Worm (Caenorhabditis elegans) whole organism, L4 larva: ENCODE data around the gene clec-135.

Experiments used
- F44E2.7 ChIP-seq: fragments of 200-800 bp; sonication (Bioruptor generic); IDR thresholded peaks from 2 replicates; pipeline ENCODE4 v2.1.2; 2022; ENCODE audit warnings: missing genetic modification characterization, missing compliant biosample characterization
- T20F7.1 ChIP-seq: fragments of 200-800 bp; sonication (Bioruptor generic); optimal IDR thresholded peaks from 2 replicates; lab custom pipeline; 2018; ENCODE audit warnings: mild to moderate bottlenecking, missing genetic modification characterization, missing compliant biosample characterization
- Y105C5A.15 ChIP-seq: fragments of 200-800 bp; sonication (Bioruptor generic); IDR thresholded peaks from 2 replicates; pipeline ENCODE4 v1.3.6; 2022; ENCODE audit warnings: missing genetic modification characterization, missing compliant biosample characterization
- Y48G9A.11 ChIP-seq: fragments of 200-800 bp; sonication (Bioruptor generic); IDR thresholded peaks from 2 replicates; pipeline ENCODE4 v1.3.6; 2022; ENCODE audit warnings: missing genetic modification reagents, missing genetic modification characterization, missing compliant biosample characterization
- Y75B8A.6 ChIP-seq: fragments of 200-800 bp; sonication (Bioruptor generic); IDR thresholded peaks from 2 replicates; pipeline ENCODE4 v1.3.6; 2022; ENCODE audit warnings: missing genetic modification reagents, missing genetic modification characterization, missing compliant biosample characterization
- ZK337.2 ChIP-seq: fragments of 200-800 bp; sonication (Bioruptor generic); IDR thresholded peaks from 2 replicates; pipeline ENCODE4 v1.3.6; 2022; ENCODE audit warnings: missing genetic modification reagents, missing genetic modification characterization, missing compliant biosample characterization
- aha-1 ChIP-seq: fragments of 150-350 bp; peaks from one replicate; lab custom pipeline; 2014; ENCODE audit warnings: missing biosample characterization, missing genetic modification characterization
- attf-4 ChIP-seq: sonication (generic microtip); optimal IDR thresholded peaks from 3 replicates; lab custom pipeline; 2017; ENCODE audit warnings: missing biosample characterization, missing genetic modification characterization
- ceh-20 ChIP-seq: fragments of 200-800 bp; sonication (Bioruptor generic); IDR thresholded peaks from 2 replicates; pipeline ENCODE4 v1.3.6; 2022; ENCODE audit warnings: missing genetic modification reagents, missing genetic modification characterization, missing compliant biosample characterization
- ceh-44 ChIP-seq: fragments of 200-800 bp; sonication (Bioruptor generic); IDR thresholded peaks from 2 replicates; pipeline ENCODE4 v1.3.6; 2022; ENCODE audit warnings: missing genetic modification reagents, missing genetic modification characterization, missing compliant biosample characterization
- ceh-82 ChIP-seq: sonication (generic microtip); optimal IDR thresholded peaks from 2 replicates; lab custom pipeline; 2017; ENCODE audit warnings: missing biosample characterization, missing genetic modification characterization
- daf-16 ChIP-seq, 3 experiments: sonication (generic microtip); optimal IDR thresholded peaks; 2 replicates each; lab custom pipeline; 2016 to 2017; ENCODE audit warnings: missing genetic modification characterization in 3 of 3, missing genetic modification reagents in 3 of 3, mild to moderate bottlenecking in 2 of 3, missing compliant biosample characterization in 2 of 3, missing biosample characterization in 1 of 3, moderate library complexity in 1 of 3
- dmd-6 ChIP-seq: fragments of 200-800 bp; sonication (Bioruptor generic); IDR thresholded peaks from 2 replicates; pipeline ENCODE4 v1.3.6; 2022; ENCODE audit warnings: missing genetic modification reagents, missing genetic modification characterization, missing compliant biosample characterization
- dpl-1 ChIP-seq: fragments of 150-350 bp; optimal IDR thresholded peaks from 2 replicates; lab custom pipeline; 2014; ENCODE audit warnings: missing biosample characterization, missing genetic modification reagents, missing genetic modification characterization
- hif-1 ChIP-seq, 2 experiments: sonication (generic microtip); optimal IDR thresholded peaks; 2 replicates each; lab custom pipeline; 2016 to 2017; ENCODE audit warnings: missing compliant biosample characterization in 2 of 2, missing genetic modification characterization in 2 of 2, missing genetic modification reagents in 2 of 2, missing genotype in 2 of 2, mild to moderate bottlenecking in 1 of 2
- hlh-11 ChIP-seq: fragments of 200-800 bp; sonication (Bioruptor generic); optimal IDR thresholded peaks from 2 replicates; lab custom pipeline; 2018; ENCODE audit warnings: mild to moderate bottlenecking, missing genetic modification characterization, missing compliant biosample characterization
- hmg-1.1 ChIP-seq: fragments of 200-800 bp; sonication (Bioruptor generic); IDR thresholded peaks from 2 replicates; pipeline ENCODE4 v1.3.6; 2022; ENCODE audit warnings: missing genetic modification reagents, missing genetic modification characterization, missing compliant biosample characterization
- lin-38 ChIP-seq: fragments of 200-800 bp; sonication (Bioruptor generic); IDR thresholded peaks from 2 replicates; pipeline ENCODE4 v1.3.6; 2022; ENCODE audit warnings: missing genetic modification reagents, missing genetic modification characterization, missing compliant biosample characterization
- lin-39 ChIP-seq: fragments of 150-350 bp; optimal IDR thresholded peaks from 2 replicates; lab custom pipeline; 2014; ENCODE audit warnings: missing biosample characterization, missing genetic modification reagents, missing genetic modification characterization
- lsy-2 ChIP-seq, 2 experiments: fragments of 150-350 bp in 1 of 2; sonication (generic microtip) in 1 of 2; optimal IDR thresholded peaks; 2 replicates each; lab custom pipeline; 2014 to 2017; ENCODE audit warnings: missing biosample characterization in 2 of 2, missing genetic modification characterization in 2 of 2
- madf-5 ChIP-seq, 2 experiments: fragments of 200-800 bp; sonication (Bioruptor generic); IDR thresholded peaks; 2 replicates each; pipeline ENCODE4 v1.3.6; 2022; ENCODE audit warnings: missing compliant biosample characterization in 2 of 2, missing genetic modification characterization in 2 of 2
- mdl-1 ChIP-seq, 2 experiments: fragments of 150-350 bp in 1 of 2; sonication (generic microtip) in 1 of 2; optimal IDR thresholded peaks; 2 replicates each; lab custom pipeline; 2014 to 2017; ENCODE audit warnings: missing biosample characterization in 2 of 2, missing genetic modification characterization in 2 of 2
- mep-1 ChIP-seq: fragments of 150-350 bp; sonication (generic microtip); optimal IDR thresholded peaks from 3 replicates; lab custom pipeline; 2014; ENCODE audit warnings: missing biosample characterization, missing genetic modification characterization
- mes-2 ChIP-seq: sonication (generic microtip); optimal IDR thresholded peaks from 2 replicates; lab custom pipeline; 2016; ENCODE audit warnings: missing genotype, mild to moderate bottlenecking, missing genetic modification characterization, missing compliant biosample characterization; ENCODE audit not compliant: poor library complexity, severe bottlenecking
- nhr-10 ChIP-seq: fragments of 150-350 bp; optimal IDR thresholded peaks from 2 replicates; lab custom pipeline; 2014; ENCODE audit warnings: missing biosample characterization, missing genetic modification characterization
- nhr-102 ChIP-seq: sonication (generic microtip); optimal IDR thresholded peaks from 2 replicates; lab custom pipeline; 2016; ENCODE audit warnings: mild to moderate bottlenecking, missing genetic modification characterization, moderate library complexity, missing compliant biosample characterization
- nhr-25 ChIP-seq: sonication (generic microtip); optimal IDR thresholded peaks from 2 replicates; lab custom pipeline; 2017; ENCODE audit warnings: missing genetic modification characterization, mild to moderate bottlenecking, missing compliant biosample characterization, antibody characterized with exemption, moderate library complexity, borderline replicate concordance; ENCODE audit not compliant: insufficient read depth
- nhr-76 ChIP-seq: fragments of 150-350 bp; optimal IDR thresholded peaks from 2 replicates; lab custom pipeline; 2014; ENCODE audit warnings: missing biosample characterization, missing genetic modification characterization
- pha-4 ChIP-seq, 2 experiments: fragments of 150-350 bp in 1 of 2; fragments of 200-800 bp in 1 of 2; sonication (Bioruptor generic) in 1 of 2; IDR thresholded peaks in 1 of 2; optimal IDR thresholded peaks in 1 of 2; 2 replicates each; pipeline versions ENCODE4 v1.3.6 to Lab custom; 2014 to 2022; ENCODE audit warnings: missing genetic modification characterization in 2 of 2, missing genetic modification reagents in 2 of 2, missing biosample characterization in 1 of 2, missing compliant biosample characterization in 1 of 2
- rbr-2 ChIP-seq: sonication (generic microtip); optimal IDR thresholded peaks from 2 replicates; lab custom pipeline; 2016; ENCODE audit warnings: missing genotype, missing genetic modification characterization, missing compliant biosample characterization
- set-16 ChIP-seq: fragments of 200-800 bp; sonication (Bioruptor generic); IDR thresholded peaks from 2 replicates; pipeline ENCODE4 v1.3.6; 2022; ENCODE audit warnings: missing genetic modification reagents, missing genetic modification characterization, missing compliant biosample characterization
- snpc-1.2 ChIP-seq: fragments of 200-800 bp; sonication (Bioruptor generic); IDR thresholded peaks from 2 replicates; pipeline ENCODE4 v1.3.6; 2022; ENCODE audit warnings: missing genetic modification reagents, missing genetic modification characterization, missing compliant biosample characterization
- snpc-4 ChIP-seq: fragments of 150-350 bp; optimal IDR thresholded peaks from 2 replicates; lab custom pipeline; 2014; ENCODE audit warnings: missing biosample characterization, missing genetic modification characterization
- spr-3 ChIP-seq: fragments of 200-800 bp; sonication (Bioruptor generic); optimal IDR thresholded peaks from 2 replicates; lab custom pipeline; 2018; ENCODE audit warnings: mild to moderate bottlenecking, missing genetic modification characterization, missing compliant biosample characterization
- unc-130 ChIP-seq: sonication (generic microtip); optimal IDR thresholded peaks from 2 replicates; lab custom pipeline; 2016; ENCODE audit warnings: missing genetic modification reagents, missing genetic modification characterization, missing compliant biosample characterization
- unc-62 ChIP-seq, 3 experiments: fragments of 150-350 bp in 1 of 3; sonication (generic microtip); optimal IDR thresholded peaks in 2 of 3; peaks in 1 of 3; 1 replicate in 1 of 3; 2 replicates in 2 of 3; lab custom pipeline; 2014 to 2017; ENCODE audit warnings: missing biosample characterization in 3 of 3, missing genetic modification characterization in 3 of 3, missing genetic modification reagents in 3 of 3, missing genotype in 1 of 3

clec-135 gene

ce11 chrII:4238963-4239362, 19.6 kb downstream of the clec-135 start:
- TF ChIP-seq ceh-20, result no peak
- TF ChIP-seq ZK337.2 (GFP tag; lab: Robert Waterston, UW), result no peak
- no peak for TF ChIP-seq daf-16 (GFP tag; optimal IDR thresholded peaks at IDR 0.05; lab: Kevin White, UChicago)
- no peak for TF ChIP-seq daf-16 (tag; optimal IDR thresholded peaks at IDR 0.05; lab: Kevin White, UChicago)
- no peak for TF ChIP-seq ceh-82 (tag; lab: Kevin White, UChicago)
- TF ChIP-seq snpc-4 (tag; lab: Kevin White, UChicago), result no peak
- TF ChIP-seq unc-62 (GFP tag; optimal IDR thresholded peaks at IDR 0.05 in 1 of 2; lab: Kevin White, UChicago), result no peak
- TF ChIP-seq unc-62 (tag; optimal IDR thresholded peaks at IDR 0.05; lab: Kevin White, UChicago), result no peak
- no peak for TF ChIP-seq attf-4 (tag; lab: Kevin White, UChicago)
- TF ChIP-seq Y105C5A.15, result no peak
- no peak for TF ChIP-seq mdl-1 (tag; optimal IDR thresholded peaks at IDR 0.05; lab: Kevin White, UChicago)
- TF ChIP-seq hlh-11 (tag; lab: Kevin White, UChicago), result no peak
- no peak for TF ChIP-seq madf-5 (GFP tag; IDR thresholded peaks at IDR 0.05; lab: Robert Waterston, UW)
- TF ChIP-seq set-16 (GFP tag; lab: Robert Waterston, UW), result no peak
- TF ChIP-seq hmg-1.1 (GFP tag; lab: Robert Waterston, UW), result no peak
- no peak for TF ChIP-seq T20F7.1 (GFP tag; lab: Kevin White, UChicago)
- TF ChIP-seq Y75B8A.6 (GFP tag; lab: Robert Waterston, UW), result no peak
- no peak for TF ChIP-seq mep-1 (tag; lab: Kevin White, UChicago)
- TF ChIP-seq ceh-44 (GFP tag; lab: Robert Waterston, UW), result no peak
- TF ChIP-seq, all 104 proteins: peak for 0

DNA sequence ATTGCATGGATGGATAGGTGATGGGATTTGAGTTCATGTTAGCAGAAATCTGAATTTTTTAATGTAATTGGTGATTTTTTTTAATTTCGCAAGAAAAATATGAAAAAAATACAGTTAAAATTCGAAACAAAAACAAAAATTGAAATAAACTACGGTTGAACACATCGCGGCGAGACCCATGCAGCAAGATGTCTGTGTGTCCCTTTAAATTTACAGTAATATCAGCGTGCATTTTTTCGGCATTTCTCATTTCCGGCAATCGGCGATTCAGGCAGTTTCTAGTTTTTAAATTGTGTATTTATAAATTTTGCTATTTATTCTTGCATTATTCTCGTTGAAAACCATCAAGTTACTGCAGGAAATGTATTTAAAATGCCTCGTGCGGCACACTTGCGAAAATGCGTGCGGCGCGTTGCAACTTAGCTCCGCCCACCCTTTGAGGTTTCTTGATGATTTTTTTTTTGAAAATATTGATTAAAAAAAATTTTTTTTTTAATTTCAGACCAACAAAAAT, 20.8 kb downstream of the clec-135 start, which contains the start of the genes fbxc-44 and C16A11.2:
Gene fbxc-44 (minus strand): TSS at position 51 of the 514 bp plus-strand sequence.
Gene C16A11.2 (plus strand): TSS at position 503 of the 514 bp plus-strand sequence.
- TF ChIP-seq lin-39 (tag; lab: Kevin White, UChicago) (no peak), lsy-2 (tag; optimal IDR thresholded peaks at IDR 0.05; lab: Kevin White, UChicago) (peak in 1 of 2 experiments; percentile 62), dmd-6 (no peak), F44E2.7 (GFP tag; lab: Robert Waterston, UW) (no peak), nhr-76 (tag; lab: Kevin White, UChicago) (no peak), spr-3 (GFP tag; lab: Kevin White, UChicago) (no peak), Y48G9A.11 (GFP tag; lab: Robert Waterston, UW) (0 out of 2 replicates have a peak, but pooled peaks have one; percentile 14), snpc-1.2 (GFP tag; lab: Robert Waterston, UW) (0 out of 2 replicates have a peak, but pooled peaks have one; percentile 22), dpl-1 (GFP tag; lab: Kevin White, UChicago) (peak; percentile 0), mes-2 (tag; lab: Kevin White, UChicago) (peak; percentile 90), rbr-2 (peak; percentile 20), hmg-1.1 (GFP tag; lab: Robert Waterston, UW) (peak; percentile 59), mep-1 (tag; lab: Kevin White, UChicago) (peak; percentile 39), nhr-25 (no peak), lin-38 (GFP tag; lab: Robert Waterston, UW) (peak; percentile 64), nhr-102 (no peak), aha-1 (tag; lab: Kevin White, UChicago) (peak; percentile 70), unc-130 (peak; percentile 72), pha-4 (GFP tag; IDR thresholded peaks at IDR 0.05; lab: Robert Waterston, UW) (peak; percentile 29; the same call in 1 of the 2 replicates), pha-4 (tag; optimal IDR thresholded peaks at IDR 0.05; lab: Kevin White, UChicago) (no peak), hif-1 (tag; optimal IDR thresholded peaks at IDR 0.05; lab: Kevin White, UChicago) (peak in 1 of 2 experiments; percentile 15), daf-16 (GFP tag; optimal IDR thresholded peaks at IDR 0.05; lab: Kevin White, UChicago) (peak in 1 of 2 experiments; percentile 3), daf-16 (tag; optimal IDR thresholded peaks at IDR 0.05; lab: Kevin White, UChicago) (peak; percentile 32), nhr-10 (no peak)
